Fruit fly (Drosophila melanogaster) whole organism, embryonic: ENCODE data around the gene CG7239.

Experiments used
- CG11695 ChIP-seq: fragments of 200-800 bp; sonication (Bioruptor generic); IDR thresholded peaks from 3 replicates; pipeline ENCODE4 v1.3.6; 2022; ENCODE audit warnings: missing biosample characterization, missing genetic modification characterization
- CG13287 ChIP-seq: fragments of 200-800 bp; sonication (Bioruptor generic); IDR thresholded peaks from 2 replicates; pipeline ENCODE4 v1.3.6; 2022; ENCODE audit warnings: missing biosample characterization, missing genetic modification characterization; ENCODE audit not compliant: partially characterized antibody
- CG14050 ChIP-seq: fragments of 200-800 bp; sonication (Bioruptor generic); IDR thresholded peaks from 3 replicates; pipeline ENCODE4 v1.3.6; 2022; ENCODE audit warnings: missing biosample characterization, missing genetic modification characterization
- CG15269 ChIP-seq: fragments of 200-800 bp; sonication (Bioruptor generic); optimal IDR thresholded peaks from 2 replicates; lab custom pipeline; 2018; ENCODE audit warnings: missing biosample characterization, mild to moderate bottlenecking, missing genetic modification characterization, moderate library complexity
- CG17359 ChIP-seq: fragments of 200-800 bp; sonication (Bioruptor generic); optimal IDR thresholded peaks from 3 replicates; lab custom pipeline; 2018; ENCODE audit warnings: missing biosample characterization, mild to moderate bottlenecking, missing genetic modification characterization, moderate library complexity
- CG18599 ChIP-seq: fragments of 200-800 bp; sonication (Bioruptor generic); optimal IDR thresholded peaks from 3 replicates; lab custom pipeline; 2017; ENCODE audit warnings: missing biosample characterization, missing genetic modification characterization, mild to moderate bottlenecking, moderate library complexity, missing genetic modification reagents
- CG2199 ChIP-seq: fragments of 200-800 bp; sonication (Bioruptor generic); IDR thresholded peaks from 3 replicates; pipeline ENCODE4 v1.3.6; 2022; ENCODE audit warnings: missing biosample characterization, missing genetic modification characterization
- CG2678 ChIP-seq: fragments of 200-800 bp; sonication (Bioruptor generic); optimal IDR thresholded peaks from 3 replicates; lab custom pipeline; 2019; ENCODE audit warnings: missing biosample characterization, mild to moderate bottlenecking, missing genetic modification characterization, moderate library complexity
- CG2875 ChIP-seq: fragments of 200-800 bp; sonication (Bioruptor generic); optimal IDR thresholded peaks from 2 replicates; lab custom pipeline; 2017; ENCODE audit warnings: missing biosample characterization, mild to moderate bottlenecking, missing genetic modification characterization, missing genetic modification reagents
- CG31365 ChIP-seq: fragments of 200-800 bp; sonication (Bioruptor generic); optimal IDR thresholded peaks from 2 replicates; lab custom pipeline; 2018; ENCODE audit warnings: missing biosample characterization, mild to moderate bottlenecking, missing genetic modification characterization
- CG34224 ChIP-seq: fragments of 200-800 bp; sonication (Bioruptor generic); IDR thresholded peaks from 3 replicates; pipeline ENCODE4 v1.3.6; 2022; ENCODE audit warnings: missing biosample characterization, missing genetic modification characterization; ENCODE audit not compliant: partially characterized antibody
- CG34376 ChIP-seq: fragments of 200-800 bp; sonication (Bioruptor generic); optimal IDR thresholded peaks from 2 replicates; lab custom pipeline; 2018; ENCODE audit warnings: missing biosample characterization, mild to moderate bottlenecking, missing genetic modification characterization
- CG4328 ChIP-seq: fragments of 200-800 bp; sonication (Bioruptor generic); optimal IDR thresholded peaks from 3 replicates; lab custom pipeline; 2017; ENCODE audit warnings: missing biosample characterization, missing genetic modification reagents, missing genetic modification characterization
- CG7372 ChIP-seq: fragments of 200-800 bp; sonication (Bioruptor generic); IDR thresholded peaks from 2 replicates; pipeline ENCODE4 v1.3.6; 2022; ENCODE audit warnings: missing biosample characterization, missing genetic modification characterization
- CG9932 ChIP-seq: fragments of 200-800 bp; sonication (Bioruptor generic); IDR thresholded peaks from 2 replicates; pipeline ENCODE4 v1.3.6; 2022; ENCODE audit warnings: missing biosample characterization, missing genetic modification characterization
- Chrac-16 ChIP-seq: fragments of 200-800 bp; sonication (Bioruptor generic); optimal IDR thresholded peaks from 3 replicates; lab custom pipeline; 2016; ENCODE audit warnings: missing biosample characterization, missing genetic modification characterization
- CoRest ChIP-seq: fragments of 200-800 bp; sonication (Bioruptor generic); optimal IDR thresholded peaks from 3 replicates; lab custom pipeline; 2018; ENCODE audit warnings: missing biosample characterization, mild to moderate bottlenecking, missing genetic modification characterization, moderate library complexity
- Dek ChIP-seq: fragments of 200-800 bp; sonication (Bioruptor generic); optimal IDR thresholded peaks from 3 replicates; lab custom pipeline; 2019; ENCODE audit warnings: missing biosample characterization, mild to moderate bottlenecking, missing genetic modification characterization, moderate library complexity
- E2f2 ChIP-seq: fragments of 200-800 bp; sonication (Bioruptor generic); IDR thresholded peaks from 2 replicates; pipeline ENCODE4 v1.3.6; 2022; ENCODE audit warnings: missing biosample characterization, missing genetic modification characterization
- Ets65A ChIP-seq: fragments of 200-800 bp; sonication (Bioruptor generic); peaks from one replicate; lab custom pipeline; 2016; ENCODE audit warnings: missing biosample characterization, missing genetic modification characterization
- Ets97D ChIP-seq: fragments of 200-800 bp; sonication (Bioruptor generic); optimal IDR thresholded peaks from 3 replicates; lab custom pipeline; 2016; ENCODE audit warnings: missing biosample characterization, missing genetic modification characterization
- GATAe ChIP-seq: fragments of 200-800 bp; sonication (Bioruptor generic); conservative IDR thresholded peaks from 2 replicates; pipeline ENCODE4 v1.3.6; 2022; ENCODE audit warnings: missing biosample characterization, missing genetic modification characterization
- Gsc ChIP-seq: fragments of 200-800 bp; sonication (Bioruptor generic); IDR thresholded peaks from 2 replicates; pipeline ENCODE4 v1.3.6; 2022; ENCODE audit warnings: missing biosample characterization, missing genetic modification characterization
- Hr51 ChIP-seq, 2 experiments: fragments of 200-800 bp; sonication (Bioruptor generic); optimal IDR thresholded peaks; 2 replicates in 1 of 2; 3 replicates in 1 of 2; lab custom pipeline; 2016 to 2018; ENCODE audit warnings: missing biosample characterization in 2 of 2, missing genetic modification characterization in 2 of 2, mild to moderate bottlenecking in 1 of 2, moderate library complexity in 1 of 2
- Pdp1 ChIP-seq, 2 experiments: fragments of 200-800 bp; sonication (Bioruptor generic); optimal IDR thresholded peaks; 3 replicates each; lab custom pipeline; 2016; ENCODE audit warnings: missing biosample characterization in 2 of 2, missing genetic modification characterization in 2 of 2, mild to moderate bottlenecking in 1 of 2, moderate library complexity in 1 of 2
- Side ChIP-seq: fragments of 200-800 bp; sonication (Bioruptor generic); optimal IDR thresholded peaks from 2 replicates; lab custom pipeline; 2016; ENCODE audit warnings: missing biosample characterization, missing genetic modification characterization
- Spps ChIP-seq: fragments of 200-800 bp; sonication (Bioruptor generic); optimal IDR thresholded peaks from 2 replicates; lab custom pipeline; 2018; ENCODE audit warnings: missing biosample characterization, mild to moderate bottlenecking, missing genetic modification characterization
- ara ChIP-seq: fragments of 200-800 bp; sonication (Bioruptor generic); IDR thresholded peaks from 2 replicates; pipeline ENCODE4 v1.3.6; 2022; ENCODE audit warnings: missing biosample characterization, missing genetic modification characterization
- chinmo ChIP-seq: fragments of 200-800 bp; sonication (Bioruptor generic); IDR thresholded peaks from 4 replicates; pipeline ENCODE4 v1.3.6; 2022; ENCODE audit warnings: missing biosample characterization, missing genetic modification characterization; ENCODE audit not compliant: partially characterized antibody
- cwo ChIP-seq: fragments of 200-800 bp; sonication (Bioruptor generic); optimal IDR thresholded peaks from 3 replicates; lab custom pipeline; 2017; ENCODE audit warnings: missing biosample characterization, missing genetic modification characterization, mild to moderate bottlenecking, moderate library complexity, missing genetic modification reagents
- eve ChIP-seq, 2 experiments: fragments of >200 bp; optimal IDR thresholded peaks; 2 replicates each; lab custom pipeline; 2017; ENCODE audit warnings: missing biosample characterization in 2 of 2, missing genetic modification characterization in 2 of 2
- fru ChIP-seq: fragments of >200 bp; optimal IDR thresholded peaks from 2 replicates; lab custom pipeline; 2017
- gem ChIP-seq: fragments of 200-800 bp; sonication (Bioruptor generic); optimal IDR thresholded peaks from 2 replicates; lab custom pipeline; 2019; ENCODE audit warnings: missing biosample characterization, mild to moderate bottlenecking, missing genetic modification characterization, moderate library complexity
- grn ChIP-seq: fragments of 200-800 bp; sonication (Bioruptor generic); optimal IDR thresholded peaks from 3 replicates; lab custom pipeline; 2017; ENCODE audit warnings: missing biosample characterization, missing genetic modification characterization
- lab ChIP-seq: fragments of 200-800 bp; sonication (Bioruptor generic); optimal IDR thresholded peaks from 3 replicates; lab custom pipeline; 2017; ENCODE audit warnings: missing biosample characterization, missing genetic modification characterization, mild to moderate bottlenecking, moderate library complexity, missing genetic modification reagents
- lola ChIP-seq, 3 experiments: fragments of >200 bp in 2 of 3; fragments of 200-800 bp in 1 of 3; sonication (Bioruptor generic) in 1 of 3; optimal IDR thresholded peaks; 2 replicates each; lab custom pipeline; 2017 to 2019; ENCODE audit warnings: missing biosample characterization in 3 of 3, missing genetic modification characterization in 3 of 3, mild to moderate bottlenecking in 1 of 3, moderate library complexity in 1 of 3
- luna ChIP-seq: fragments of 200-800 bp; sonication (Bioruptor generic); optimal IDR thresholded peaks from 2 replicates; lab custom pipeline; 2016; ENCODE audit warnings: missing biosample characterization, missing genetic modification characterization
- mirr ChIP-seq: fragments of 200-800 bp; sonication (Bioruptor generic); optimal IDR thresholded peaks from 3 replicates; lab custom pipeline; 2018; ENCODE audit warnings: missing biosample characterization, mild to moderate bottlenecking, missing genetic modification characterization
- nerfin-1 ChIP-seq: fragments of 200-800 bp; sonication (Bioruptor generic); optimal IDR thresholded peaks from 3 replicates; lab custom pipeline; 2019; ENCODE audit warnings: missing biosample characterization, mild to moderate bottlenecking, missing genetic modification characterization, moderate library complexity
- prd ChIP-seq, 3 experiments: fragments of >200 bp in 2 of 3; fragments of 200-800 bp in 1 of 3; sonication (Bioruptor generic) in 1 of 3; optimal IDR thresholded peaks in 2 of 3; IDR thresholded peaks in 1 of 3; 2 replicates in 2 of 3; 3 replicates in 1 of 3; pipeline versions ENCODE4 v1.3.6 to Lab custom; 2017 to 2022; ENCODE audit warnings: missing biosample characterization in 1 of 3, missing genetic modification characterization in 1 of 3
- sd ChIP-seq: fragments of 200-800 bp; sonication (Bioruptor generic); optimal IDR thresholded peaks from 3 replicates; lab custom pipeline; 2018; ENCODE audit warnings: missing biosample characterization, mild to moderate bottlenecking, missing genetic modification characterization, moderate library complexity
- sens ChIP-seq: fragments of 200-800 bp; sonication (Bioruptor generic); peaks from one replicate; lab custom pipeline; 2016; ENCODE audit warnings: missing biosample characterization, missing genetic modification characterization
- sens-2 ChIP-seq: fragments of 200-800 bp; sonication (Bioruptor generic); IDR thresholded peaks from 2 replicates; pipeline ENCODE4 v1.3.6; 2022; ENCODE audit warnings: missing biosample characterization, missing genetic modification characterization
- slbo ChIP-seq: fragments of 200-800 bp; sonication (Bioruptor generic); IDR thresholded peaks from 2 replicates; pipeline ENCODE4 v1.3.6; 2022; ENCODE audit warnings: missing biosample characterization, missing genetic modification characterization
- unc-4 ChIP-seq: fragments of 200-800 bp; sonication (Bioruptor generic); IDR thresholded peaks from 2 replicates; pipeline ENCODE4 v1.3.6; 2022; ENCODE audit warnings: missing biosample characterization, missing genetic modification characterization; ENCODE audit not compliant: partially characterized antibody
- zfh2 ChIP-seq: fragments of 200-800 bp; sonication (Bioruptor generic); optimal IDR thresholded peaks from 2 replicates; lab custom pipeline; 2016; ENCODE audit warnings: missing biosample characterization, missing genetic modification characterization

Gene CG7239

dm6 chr2L:5790799-5791526 is 11.1 kb upstream of the CG7239 start (continued):
- no peak for TF ChIP-seq eve (GFP tag; optimal IDR thresholded peaks at IDR 0.05; lab: Kevin White, UChicago)
- TF ChIP-seq CG2678 (tag; lab: Kevin White, UChicago): peak; percentile 10
- TF ChIP-seq CG11695 (GFP tag; lab: Robert Waterston, UW): no peak
- TF ChIP-seq sens-2 (GFP tag; lab: Robert Waterston, UW): 0 out of 2 replicates have a peak, but pooled peaks have one; percentile 34
- peak in 1 of 2 experiments; percentile 7 for TF ChIP-seq Hr51 (GFP tag; optimal IDR thresholded peaks at IDR 0.05; lab: Kevin White, UChicago)
- TF ChIP-seq mirr (GFP tag; lab: Kevin White, UChicago): peak; percentile 94
- peak; percentile 88 for TF ChIP-seq sd (tag; lab: Kevin White, UChicago)
- peak; percentile 52 for TF ChIP-seq sens (GFP tag; lab: Kevin White, UChicago)
- TF ChIP-seq gem: peak; percentile 8
- peak; percentile 20; the same call in 1 of the 2 replicates for TF ChIP-seq GATAe
- no peak for TF ChIP-seq luna (GFP tag; lab: Kevin White, UChicago)
- TF ChIP-seq CG34376 (GFP tag; lab: Kevin White, UChicago): peak; percentile 26
- no peak for TF ChIP-seq CG7372 (GFP tag; lab: Robert Waterston, UW)
- TF ChIP-seq grn (GFP tag; lab: Kevin White, UChicago): peak; percentile 2
- no peak for TF ChIP-seq Spps (tag; lab: Kevin White, UChicago)
- TF ChIP-seq CG34224 (GFP tag; lab: Robert Waterston, UW): no peak
- TF ChIP-seq Pdp1 (GFP tag; optimal IDR thresholded peaks at IDR 0.05; lab: Kevin White, UChicago): no peak
- TF ChIP-seq lab: peak; percentile 25
- TF ChIP-seq fru (lab: Kevin White, UChicago): no peak
- TF ChIP-seq CG18599 (GFP tag; lab: Kevin White, UChicago): peak; percentile 23
- peak; percentile 9 for TF ChIP-seq cwo (GFP tag; lab: Kevin White, UChicago)

- TF ChIP-seq mirr (GFP tag; lab: Kevin White, UChicago): no peak
- no peak for TF ChIP-seq Gsc
- no peak for TF ChIP-seq ara
- TF ChIP-seq Pdp1 (GFP tag; optimal IDR thresholded peaks at IDR 0.05; lab: Kevin White, UChicago): peak in 1 of 2 experiments; percentile 56
- TF ChIP-seq chinmo: 0 out of 4 replicates have a peak, but pooled peaks have one; percentile 25
- TF ChIP-seq slbo (GFP tag; lab: Robert Waterston, UW): no peak
- TF ChIP-seq Chrac-16 (GFP tag; lab: Kevin White, UChicago): no peak
- TF ChIP-seq CoRest: no peak
- TF ChIP-seq sd (tag; lab: Kevin White, UChicago): peak; percentile 63
- no peak for TF ChIP-seq CG4328 (GFP tag; lab: Kevin White, UChicago)
- TF ChIP-seq CG14050 (GFP tag; lab: Robert Waterston, UW): no peak
- TF ChIP-seq CG2875 (GFP tag; lab: Kevin White, UChicago): no peak
Observed at dm6 chr2L:5793098-5793497, 8.9 kb upstream of the CG7239 start.

- TF ChIP-seq Ets65A (GFP tag; lab: Kevin White, UChicago) (peak; percentile 69), sens (GFP tag; lab: Kevin White, UChicago) (peak; percentile 66), ara (no peak), CG31365 (tag; lab: Kevin White, UChicago) (no peak), Ets97D (no peak), nerfin-1 (tag; lab: Kevin White, UChicago) (no peak), prd (optimal IDR thresholded peaks at IDR 0.05; lab: Kevin White, UChicago) (no peak), prd (GFP tag; IDR thresholded peaks at IDR 0.05; lab: Robert Waterston, UW) (0 out of 3 replicates have a peak, but pooled peaks have one; percentile 28), Side (no peak), E2f2 (GFP tag; lab: Robert Waterston, UW) (no peak), CG17359 (tag; lab: Kevin White, UChicago) (no peak), CG2199 (GFP tag; lab: Robert Waterston, UW) (no peak), zfh2 (GFP tag; lab: Kevin White, UChicago) (no peak), CG13287 (GFP tag; lab: Robert Waterston, UW) (no peak), lola (GFP tag; optimal IDR thresholded peaks at IDR 0.05; lab: Kevin White, UChicago) (no peak), Dek (tag; lab: Kevin White, UChicago) (no peak), CG9932 (GFP tag; lab: Robert Waterston, UW) (no peak), CG15269 (tag; lab: Kevin White, UChicago) (no peak), CG2678 (tag; lab: Kevin White, UChicago) (no peak), unc-4 (GFP tag; lab: Robert Waterston, UW) (no peak)
Observed at dm6 chr2L:5795192-5795591, 6.8 kb upstream of the CG7239 start.
